Worm (Caenorhabditis elegans): ENCODE measurements around the gene K02F3.2.

ce11 chrIII:869869-870268 lies 24.2 kb downstream of the K02F3.2 start, which contains the start of gene T24C4.2:
- TF ChIP-seq nhr-237 (tag; optimal IDR thresholded peaks at IDR 0.05): no peak
- no peak for TF ChIP-seq flh-1 (GFP tag; optimal IDR thresholded peaks at IDR 0.05)
- no peak for TF ChIP-seq nhr-28 (tag; optimal IDR thresholded peaks at IDR 0.05)
- no peak for TF ChIP-seq ztf-11 (tag; optimal IDR thresholded peaks at IDR 0.05)
- TF ChIP-seq pha-4 (tag; optimal IDR thresholded peaks at IDR 0.05): no peak
- no peak for TF ChIP-seq elt-1 (tag; optimal IDR thresholded peaks at IDR 0.05; ENCODE audit: borderline replicate concordance, insufficient read depth)
- TF ChIP-seq sptf-1 (tag; optimal IDR thresholded peaks at IDR 0.05): no peak
- TF ChIP-seq snpc-4 (tag; optimal IDR thresholded peaks at IDR 0.05): no peak
- no peak for TF ChIP-seq ceh-43 (GFP tag; optimal IDR thresholded peaks at IDR 0.05)
- no peak for TF ChIP-seq unc-62 (GFP tag; optimal IDR thresholded peaks at IDR 0.05)
